Fruit fly (Drosophila melanogaster) whole organism, prepupa: ENCODE measurements around the gene Cyp9f2.

Experiments
- CG16779 ChIP-seq: fragments of 200-800 bp; sonication (Bioruptor generic); optimal IDR thresholded peaks from 3 replicates; lab custom pipeline; 2017; ENCODE audit warnings: missing biosample characterization, mild to moderate bottlenecking, missing genetic modification characterization
- CG3919 ChIP-seq: fragments of 200-800 bp; sonication (Bioruptor generic); optimal IDR thresholded peaks from 3 replicates; lab custom pipeline; 2016; ENCODE audit warnings: missing biosample characterization, missing genetic modification characterization
- CG6163 ChIP-seq: fragments of 200-800 bp; sonication (Bioruptor generic); IDR thresholded peaks from 3 replicates; pipeline ENCODE4 v1.3.6; 2022; ENCODE audit warnings: missing biosample characterization, missing genetic modification characterization
- CG6792 ChIP-seq: fragments of 200-800 bp; sonication (Bioruptor generic); optimal IDR thresholded peaks from 3 replicates; lab custom pipeline; 2016; ENCODE audit warnings: missing biosample characterization, missing genetic modification characterization
- CG6854 ChIP-seq: fragments of 200-800 bp; sonication (Bioruptor generic); optimal IDR thresholded peaks from 2 replicates; lab custom pipeline; 2017; ENCODE audit warnings: missing biosample characterization, mild to moderate bottlenecking, missing genetic modification characterization
- Ets96B ChIP-seq: fragments of 200-800 bp; optimal IDR thresholded peaks from 2 replicates; lab custom pipeline; 2019; ENCODE audit warnings: missing biosample characterization, mild to moderate bottlenecking, missing genetic modification characterization, moderate library complexity
- Hr4 ChIP-seq: fragments of 200-800 bp; sonication (Bioruptor generic); optimal IDR thresholded peaks from 3 replicates; lab custom pipeline; 2016; ENCODE audit warnings: missing biosample characterization, missing genetic modification characterization
- Lpt ChIP-seq: fragments of 200-800 bp; sonication (Bioruptor generic); optimal IDR thresholded peaks from 3 replicates; lab custom pipeline; 2016; ENCODE audit warnings: missing biosample characterization, missing genetic modification characterization
- OdsH ChIP-seq: fragments of 200-800 bp; sonication (Bioruptor generic); optimal IDR thresholded peaks from 3 replicates; lab custom pipeline; 2016; ENCODE audit warnings: missing biosample characterization, missing genetic modification characterization
- Sox102F ChIP-seq: fragments of 200-800 bp; sonication (Bioruptor generic); optimal IDR thresholded peaks from 2 replicates; lab custom pipeline; 2016; ENCODE audit warnings: missing biosample characterization, mild to moderate bottlenecking, missing genetic modification characterization
- achi ChIP-seq: fragments of 200-800 bp; sonication (Bioruptor generic); optimal IDR thresholded peaks from 3 replicates; lab custom pipeline; 2016; ENCODE audit warnings: missing biosample characterization, missing genetic modification characterization
- acj6 ChIP-seq: fragments of 200-800 bp; sonication (Bioruptor generic); optimal IDR thresholded peaks from 3 replicates; lab custom pipeline; 2016; ENCODE audit warnings: missing biosample characterization, missing genetic modification characterization
- dsx ChIP-seq: fragments of 200-800 bp; optimal IDR thresholded peaks from 3 replicates; lab custom pipeline; 2019; ENCODE audit warnings: missing biosample characterization, mild to moderate bottlenecking, missing genetic modification characterization, moderate library complexity; ENCODE audit not compliant: poor library complexity, severe bottlenecking

DNA sequence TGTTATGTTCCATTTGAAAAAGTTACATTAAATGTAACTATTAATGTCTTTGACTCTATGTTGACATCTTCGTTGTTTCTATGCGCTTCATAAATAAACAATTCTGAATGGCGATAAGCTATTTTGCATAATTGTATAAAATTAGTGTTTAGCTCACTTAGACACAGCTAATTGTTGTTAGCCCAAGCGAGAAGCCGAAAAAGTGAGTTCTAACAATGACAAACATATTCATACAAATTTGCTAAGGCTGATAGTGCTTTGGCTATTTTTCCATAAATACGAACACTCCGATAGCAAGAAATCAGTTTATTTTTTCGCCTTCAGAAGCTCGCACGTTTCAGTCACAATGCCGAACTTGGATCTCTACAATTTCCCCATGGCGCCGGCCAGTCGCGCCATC lies 27.6 kb downstream of the Cyp9f2 start, which contains the start of gene GstD7:
- TF ChIP-seq CG6792 (no peak), CG3919 (GFP tag; lab: Kevin White, UChicago) (no peak), acj6 (no peak), Hr4 (GFP tag; lab: Kevin White, UChicago) (no peak), Lpt (no peak), dsx (GFP tag; lab: Kevin White, UChicago) (no peak), CG16779 (tag; lab: Kevin White, UChicago) (no peak), OdsH (GFP tag; lab: Kevin White, UChicago) (no peak), CG6163 (GFP tag; lab: Robert Waterston, UW) (no peak), achi (no peak), Ets96B (tag; lab: Kevin White, UChicago) (no peak), CG6854 (GFP tag; lab: Kevin White, UChicago) (no peak), Sox102F (GFP tag; lab: Kevin White, UChicago) (no peak)
